Fruit fly (Drosophila melanogaster): ENCODE results near the gene capu.

capu gene

DNA sequence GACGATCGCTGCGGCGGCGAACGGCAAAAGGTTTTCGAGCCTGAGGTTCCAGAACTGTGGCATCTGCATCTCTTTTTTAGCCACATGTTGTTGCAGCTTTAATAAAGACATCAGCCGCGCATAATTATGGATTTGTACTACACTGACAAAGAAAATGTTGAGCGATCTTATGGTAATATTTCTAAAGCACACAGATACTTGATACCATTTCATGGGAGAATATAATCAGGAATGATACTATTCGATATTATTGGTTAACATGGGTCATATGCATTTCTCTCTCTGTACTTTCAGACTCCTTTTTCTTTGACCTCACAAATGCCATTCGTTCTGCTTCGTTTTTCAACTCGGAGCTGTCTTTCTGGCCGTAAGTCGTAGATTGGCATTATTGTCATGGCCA lies 50.5 kb downstream of the capu start (continued):
- TF ChIP-seq pdm3 (GFP tag; optimal IDR thresholded peaks at IDR 0.05) (no peak), CG3919 (GFP tag; optimal IDR thresholded peaks at IDR 0.05) (peak; percentile 39), CG11902 (GFP tag; optimal IDR thresholded peaks at IDR 0.05) (no peak), CG6808 (GFP tag; optimal IDR thresholded peaks at IDR 0.05) (no peak), CG1621 (tag; optimal IDR thresholded peaks at IDR 0.05) (no peak), Eip78C (GFP tag) (peak; percentile 25), topi (GFP tag; optimal IDR thresholded peaks at IDR 0.05) (peak; percentile 21), Hr4 (GFP tag; optimal IDR thresholded peaks at IDR 0.05) (no peak), ss (GFP tag; optimal IDR thresholded peaks at IDR 0.05) (no peak), spab (GFP tag; optimal IDR thresholded peaks at IDR 0.05) (no peak), fkh (GFP tag; optimal IDR thresholded peaks at IDR 0.05) (no peak), CG9139 (GFP tag; optimal IDR thresholded peaks at IDR 0.05) (no peak), CG34406 (GFP tag; optimal IDR thresholded peaks at IDR 0.05) (no peak), salr (GFP tag; optimal IDR thresholded peaks at IDR 0.05) (peak in 1 of 2 experiments; percentile 8)

DNA sequence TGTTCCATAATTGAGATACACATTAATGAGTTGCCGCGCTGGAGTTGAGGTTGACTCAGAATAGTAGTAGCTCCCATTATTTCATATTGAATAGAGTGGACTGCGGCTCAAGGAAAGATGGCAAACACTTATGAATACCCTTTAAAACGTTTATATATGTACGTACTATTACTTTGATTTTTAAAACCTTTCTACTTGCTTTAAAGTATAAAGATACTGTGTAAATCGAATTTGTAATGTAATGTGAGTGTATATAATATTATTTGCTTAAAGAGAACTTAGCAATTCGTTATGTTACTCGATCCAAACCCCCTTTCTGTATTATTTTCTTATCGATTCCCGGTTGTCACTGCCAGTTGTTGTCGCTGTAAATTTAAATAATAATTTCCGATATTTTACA lies 51.4 kb downstream of the capu start:
- peak; percentile 13 for TF ChIP-seq Ets96B (tag; optimal IDR thresholded peaks at IDR 0.05)
- no peak for TF ChIP-seq dsx (GFP tag; optimal IDR thresholded peaks at IDR 0.05; ENCODE audit: poor library complexity, severe bottlenecking)
- no peak for TF ChIP-seq CG32006 (GFP tag; optimal IDR thresholded peaks at IDR 0.05)
- TF ChIP-seq Sox102F (GFP tag; optimal IDR thresholded peaks at IDR 0.05), result no peak
- TF ChIP-seq Eip78C (GFP tag), result peak; percentile 44
- no peak for TF ChIP-seq Gug (GFP tag; IDR thresholded peaks at IDR 0.05)
- no peak for TF ChIP-seq pdm3 (GFP tag; optimal IDR thresholded peaks at IDR 0.05)
- no peak for TF ChIP-seq fd85E (GFP tag; optimal IDR thresholded peaks at IDR 0.05)
- peak; percentile 37 for TF ChIP-seq svp (GFP tag)
- peak; percentile 3 for TF ChIP-seq fd59A (GFP tag; optimal IDR thresholded peaks at IDR 0.05)
- TF ChIP-seq Hr4 (GFP tag; optimal IDR thresholded peaks at IDR 0.05), result no peak
- TF ChIP-seq CG16779 (tag; optimal IDR thresholded peaks at IDR 0.05), result no peak
- TF ChIP-seq CG8319 (GFP tag; optimal IDR thresholded peaks at IDR 0.05), result no peak
- peak; percentile 17 for TF ChIP-seq CG3032 (tag; optimal IDR thresholded peaks at IDR 0.05)
- no peak for TF ChIP-seq CG31627 (GFP tag; optimal IDR thresholded peaks at IDR 0.05)

DNA sequence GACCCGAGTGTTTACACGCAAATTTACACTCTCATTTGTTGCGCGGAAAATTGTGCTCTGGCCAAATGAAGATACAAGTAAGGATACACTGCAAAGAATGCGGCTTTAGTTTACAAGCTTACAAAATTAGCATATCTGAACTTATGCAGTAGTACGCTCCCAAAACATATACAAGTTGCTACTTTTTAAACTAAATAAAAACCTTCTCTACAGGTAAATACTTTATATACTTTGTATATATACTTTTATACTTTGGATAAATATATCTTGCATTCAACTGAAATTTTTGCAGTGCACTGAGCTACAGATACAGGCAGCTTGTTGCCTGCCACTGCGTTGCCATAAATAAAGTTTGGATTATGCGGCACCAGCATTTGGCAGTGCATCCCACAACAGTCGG lies 54.8 kb downstream of the capu start:
- no peak for TF ChIP-seq CG1621 (tag; optimal IDR thresholded peaks at IDR 0.05)
- peak; percentile 41 for TF ChIP-seq CG32006 (GFP tag; optimal IDR thresholded peaks at IDR 0.05)
- TF ChIP-seq salr (GFP tag; optimal IDR thresholded peaks at IDR 0.05), result peak in 1 of 2 experiments; percentile 1
- TF ChIP-seq Eip78C (GFP tag), result peak; percentile 63
- no peak for TF ChIP-seq eg (GFP tag; IDR thresholded peaks at IDR 0.05)
- TF ChIP-seq CG15336 (GFP tag; IDR thresholded peaks at IDR 0.05), result peak; percentile 31; the same call in 1 of the 2 replicates
- no peak for TF ChIP-seq Lpt (GFP tag; optimal IDR thresholded peaks at IDR 0.05)
- no peak for TF ChIP-seq vri (GFP tag; optimal IDR thresholded peaks at IDR 0.05)
- TF ChIP-seq fd59A (GFP tag; optimal IDR thresholded peaks at IDR 0.05), result no peak
- no peak for TF ChIP-seq CG6808 (GFP tag; optimal IDR thresholded peaks at IDR 0.05)
- TF ChIP-seq OdsH (GFP tag; optimal IDR thresholded peaks at IDR 0.05), result peak; percentile 20
- TF ChIP-seq ss (GFP tag; optimal IDR thresholded peaks at IDR 0.05), result no peak
- TF ChIP-seq lz (GFP tag; optimal IDR thresholded peaks at IDR 0.05), result no peak
- no peak for TF ChIP-seq topi (GFP tag; optimal IDR thresholded peaks at IDR 0.05)
- no peak for TF ChIP-seq CG6163 (GFP tag; IDR thresholded peaks at IDR 0.05)
- TF ChIP-seq Met (GFP tag; optimal IDR thresholded peaks at IDR 0.05), result peak; percentile 25
- TF ChIP-seq CG10669 (GFP tag; optimal IDR thresholded peaks at IDR 0.05), result no peak
- TF ChIP-seq Eip93F (GFP tag; optimal IDR thresholded peaks at IDR 0.05), result no peak
- no peak for TF ChIP-seq CG31627 (GFP tag; optimal IDR thresholded peaks at IDR 0.05)
- TF ChIP-seq achi (GFP tag; optimal IDR thresholded peaks at IDR 0.05), result peak; percentile 2
- no peak for TF ChIP-seq Hr39 (GFP tag; optimal IDR thresholded peaks at IDR 0.05)
- TF ChIP-seq CG9139 (GFP tag; optimal IDR thresholded peaks at IDR 0.05), result no peak
- no peak for TF ChIP-seq Smox (GFP tag; optimal IDR thresholded peaks at IDR 0.05)
- no peak for TF ChIP-seq CG6792 (GFP tag; optimal IDR thresholded peaks at IDR 0.05)
- peak; percentile 2 for TF ChIP-seq net (GFP tag; optimal IDR thresholded peaks at IDR 0.05)
- no peak for TF ChIP-seq Ets21C (GFP tag; optimal IDR thresholded peaks at IDR 0.05)
- TF ChIP-seq Hr4 (GFP tag; optimal IDR thresholded peaks at IDR 0.05), result peak; percentile 19
- TF ChIP-seq CG8319 (GFP tag; optimal IDR thresholded peaks at IDR 0.05), result no peak
- peak; percentile 12 for TF ChIP-seq CG3032 (tag; optimal IDR thresholded peaks at IDR 0.05)
- TF ChIP-seq CG11294 (GFP tag; IDR thresholded peaks at IDR 0.05), result no peak
- peak; percentile 70 for TF ChIP-seq svp (GFP tag)
- TF ChIP-seq CG8632 (GFP tag; optimal IDR thresholded peaks at IDR 0.05), result no peak
- TF ChIP-seq CG3919 (GFP tag; optimal IDR thresholded peaks at IDR 0.05), result peak; percentile 33
- TF ChIP-seq CG11762 (GFP tag; optimal IDR thresholded peaks at IDR 0.05; ENCODE audit: insufficient read depth), result no peak
- no peak for TF ChIP-seq CG11902 (GFP tag; optimal IDR thresholded peaks at IDR 0.05)
- peak; percentile 12 for TF ChIP-seq spab (GFP tag; optimal IDR thresholded peaks at IDR 0.05)
- TF ChIP-seq Ets96B (tag; optimal IDR thresholded peaks at IDR 0.05), result peak; percentile 36
- no peak for TF ChIP-seq CG4318 (GFP tag; optimal IDR thresholded peaks at IDR 0.05)
